Fruit fly (Drosophila melanogaster): ENCODE data around the gene NPFR.

The NPFR gene

DNA sequence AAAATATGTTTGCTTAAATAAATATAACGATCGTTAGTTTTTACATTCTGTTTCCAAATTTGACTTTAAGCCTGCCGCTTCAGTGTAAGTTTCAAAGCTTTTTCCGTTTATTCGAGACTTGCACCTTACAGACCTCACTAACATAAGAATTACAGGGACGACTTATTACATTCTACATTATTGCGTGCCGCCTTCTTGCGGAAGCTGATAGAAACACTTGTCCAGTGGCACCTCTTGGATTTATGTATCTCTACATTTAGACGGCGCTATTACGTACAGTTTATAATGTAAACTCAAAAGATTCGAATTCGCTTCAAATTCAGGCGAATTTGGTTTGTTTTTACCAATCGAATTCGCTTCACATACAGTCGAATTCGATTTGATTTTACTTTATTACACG is 16.4 kb upstream of the NPFR start (continued):
- no peak for TF ChIP-seq eve (GFP tag; optimal IDR thresholded peaks at IDR 0.05)
- no peak for TF ChIP-seq D19B (GFP tag; optimal IDR thresholded peaks at IDR 0.05)
- peak; percentile 61 for TF ChIP-seq Hmr (GFP tag; optimal IDR thresholded peaks at IDR 0.05)

DNA sequence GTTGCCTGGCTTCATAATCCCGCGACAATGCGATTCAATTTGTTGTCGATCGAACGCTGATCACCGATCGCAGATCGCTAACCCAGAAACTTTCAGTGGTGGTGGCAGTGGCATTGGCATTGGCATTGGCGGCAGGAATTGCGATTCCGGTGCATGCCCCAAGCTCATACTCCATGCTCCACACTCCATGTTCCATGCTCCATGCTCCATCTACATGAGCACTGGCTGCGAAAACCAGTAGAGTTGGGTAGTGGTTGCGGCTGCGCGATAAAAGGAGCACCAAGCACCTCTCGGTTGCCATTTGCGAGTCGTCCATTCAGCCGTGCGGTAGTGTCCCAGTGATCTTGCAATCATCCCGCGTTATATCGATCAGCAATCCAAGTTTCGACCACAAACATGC is 13.9 kb upstream of the NPFR start, which contains the start of gene Osi1:
Gene Osi1 (plus strand): TSS at position 301 of the 400 bp plus-strand sequence.
- TF ChIP-seq Hey (tag; optimal IDR thresholded peaks at IDR 0.05) (no peak), zen (tag; optimal IDR thresholded peaks at IDR 0.05) (no peak), CG6654 (GFP tag; optimal IDR thresholded peaks at IDR 0.05) (no peak)

DNA sequence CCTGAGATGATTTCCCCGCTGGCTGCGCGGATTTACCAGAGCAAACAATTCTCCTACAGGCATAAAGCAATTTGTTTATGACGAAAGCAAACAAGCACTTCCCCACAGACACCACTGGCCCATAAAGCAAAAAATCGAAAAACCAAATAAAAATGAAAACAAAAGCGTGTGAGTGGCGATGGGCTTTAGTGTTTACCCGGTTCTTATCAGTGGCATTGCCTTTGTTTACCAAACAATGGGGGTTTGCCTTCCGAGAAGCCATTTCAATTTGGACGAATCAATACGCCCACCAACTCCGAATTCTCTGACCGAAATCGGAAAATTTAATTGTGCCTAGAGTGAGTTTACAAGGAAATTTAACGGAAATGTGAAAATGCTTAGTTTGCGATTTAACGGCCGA is 4.6 kb upstream of the NPFR start:
- no peak for TF ChIP-seq btn (GFP tag; optimal IDR thresholded peaks at IDR 0.05)
- TF ChIP-seq pzg (GFP tag; optimal IDR thresholded peaks at IDR 0.05): no peak
- peak; percentile 23 for TF ChIP-seq HmgZ (tag; optimal IDR thresholded peaks at IDR 0.05)
- no peak for TF ChIP-seq tgo (GFP tag; IDR thresholded peaks at IDR 0.05)
- TF ChIP-seq Blimp-1 (GFP tag; optimal IDR thresholded peaks at IDR 0.05): peak; percentile 60
- no peak for TF ChIP-seq BEAF-32 (GFP tag; optimal IDR thresholded peaks at IDR 0.05)
- no peak for TF ChIP-seq stc (GFP tag; IDR thresholded peaks at IDR 0.05)
- no peak for TF ChIP-seq CG7963 (GFP tag; IDR thresholded peaks at IDR 0.05; ENCODE audit: partially characterized antibody)
- no peak for TF ChIP-seq her (GFP tag; optimal IDR thresholded peaks at IDR 0.05)
- no peak for TF ChIP-seq jumu (GFP tag; optimal IDR thresholded peaks at IDR 0.05)
- TF ChIP-seq cad (GFP tag; optimal IDR thresholded peaks at IDR 0.05): no peak
- TF ChIP-seq stwl (tag; optimal IDR thresholded peaks at IDR 0.05): no peak
- TF ChIP-seq zfh2 (GFP tag; optimal IDR thresholded peaks at IDR 0.05): no peak
- peak; percentile 21 for TF ChIP-seq unpg (GFP tag; optimal IDR thresholded peaks at IDR 0.05)
- TF ChIP-seq CG15601 (tag; optimal IDR thresholded peaks at IDR 0.05): peak; percentile 5
- no peak for TF ChIP-seq CG34376 (GFP tag; optimal IDR thresholded peaks at IDR 0.05)
- peak; percentile 26; the same call in 1 of the 2 replicates for TF ChIP-seq Rfx (GFP tag; IDR thresholded peaks at IDR 0.05)
- TF ChIP-seq CG9797 (GFP tag; optimal IDR thresholded peaks at IDR 0.05): no peak
- TF ChIP-seq otp (GFP tag; IDR thresholded peaks at IDR 0.05): 0 out of 3 replicates have a peak, but pooled peaks have one; percentile 36
- peak; percentile 50 for TF ChIP-seq MTF-1 (GFP tag; optimal IDR thresholded peaks at IDR 0.05; ENCODE audit: borderline replicate concordance)
- TF ChIP-seq Abd-B (GFP tag; optimal IDR thresholded peaks at IDR 0.05): no peak
- TF ChIP-seq CG7928 (GFP tag; optimal IDR thresholded peaks at IDR 0.05): no peak
- no peak for TF ChIP-seq CG4404 (GFP tag; IDR thresholded peaks at IDR 0.05)
- TF ChIP-seq CG2202 (tag; optimal IDR thresholded peaks at IDR 0.05): peak; percentile 13
- TF ChIP-seq ash1 (GFP tag; optimal IDR thresholded peaks at IDR 0.05): no peak
- no peak for TF ChIP-seq CG11696 (GFP tag; IDR thresholded peaks at IDR 0.05)
- TF ChIP-seq CG11247 (GFP tag; IDR thresholded peaks at IDR 0.05): 0 out of 2 replicates have a peak, but pooled peaks have one; percentile 33
- TF ChIP-seq fd64A (GFP tag; optimal IDR thresholded peaks at IDR 0.05): peak; percentile 49
- TF ChIP-seq CG12391 (tag; optimal IDR thresholded peaks at IDR 0.05): no peak
- TF ChIP-seq seq (GFP tag; IDR thresholded peaks at IDR 0.05): 0 out of 2 replicates have a peak, but pooled peaks have one; percentile 23
- TF ChIP-seq ind (GFP tag; optimal IDR thresholded peaks at IDR 0.05): no peak
- peak; percentile 46; the same call in 1 of the 2 replicates for TF ChIP-seq CG14014 (GFP tag; IDR thresholded peaks at IDR 0.05)
- no peak for TF ChIP-seq eyg (GFP tag; optimal IDR thresholded peaks at IDR 0.05)
- TF ChIP-seq Ets65A (GFP tag): no peak
- no peak for TF ChIP-seq Bgb (GFP tag; IDR thresholded peaks at IDR 0.05; ENCODE audit: partially characterized antibody)
- TF ChIP-seq kah (GFP tag; optimal IDR thresholded peaks at IDR 0.05): peak; percentile 4
- no peak for TF ChIP-seq CG15269 (tag; optimal IDR thresholded peaks at IDR 0.05)
- peak; percentile 50 for TF ChIP-seq onecut (GFP tag; IDR thresholded peaks at IDR 0.05)
- no peak for TF ChIP-seq maf-S (GFP tag; optimal IDR thresholded peaks at IDR 0.05)
- TF ChIP-seq CG5245 (GFP tag; optimal IDR thresholded peaks at IDR 0.05): no peak
- TF ChIP-seq ab (GFP tag; optimal IDR thresholded peaks at IDR 0.05): no peak
- peak; percentile 12 for TF ChIP-seq CG17385 (GFP tag; optimal IDR thresholded peaks at IDR 0.05)

All from whole organism, embryonic.